Worm (Caenorhabditis elegans) whole organism, late embryonic: ENCODE results near the gene sra-11.

ENCODE experiments used
- K02D7.2 ChIP-seq: sonication (generic microtip); optimal IDR thresholded peaks from 2 replicates; lab custom pipeline; 2017; ENCODE audit warnings: mild to moderate bottlenecking, missing genetic modification characterization, missing compliant biosample characterization
- Y22D7AL.16 ChIP-seq: sonication (generic microtip); optimal IDR thresholded peaks from 2 replicates; lab custom pipeline; 2016; ENCODE audit warnings: missing genetic modification characterization, missing compliant biosample characterization
- ahr-1 ChIP-seq: sonication (generic microtip); optimal IDR thresholded peaks from 2 replicates; lab custom pipeline; 2016; ENCODE audit warnings: missing genetic modification characterization, missing compliant biosample characterization
- ceh-14 ChIP-seq: sonication (generic microtip); optimal IDR thresholded peaks from 2 replicates; lab custom pipeline; 2016; ENCODE audit warnings: missing genotype, missing genetic modification characterization, missing compliant biosample characterization
- ceh-18 ChIP-seq: sonication (generic microtip); optimal IDR thresholded peaks from 2 replicates; lab custom pipeline; 2016; ENCODE audit warnings: missing genetic modification characterization, missing compliant biosample characterization
- ceh-22 ChIP-seq: sonication (generic microtip); optimal IDR thresholded peaks from 2 replicates; lab custom pipeline; 2017; ENCODE audit warnings: missing biosample characterization, missing genetic modification characterization
- ceh-30 ChIP-seq: fragments of 150-350 bp; optimal IDR thresholded peaks from 2 replicates; lab custom pipeline; 2014; ENCODE audit warnings: missing biosample characterization, missing genetic modification characterization
- ceh-34 ChIP-seq: sonication (generic microtip); optimal IDR thresholded peaks from 2 replicates; lab custom pipeline; 2016; ENCODE audit warnings: mild to moderate bottlenecking, missing genetic modification characterization, missing compliant biosample characterization
- ceh-48 ChIP-seq: sonication (generic microtip); optimal IDR thresholded peaks from 2 replicates; lab custom pipeline; 2016; ENCODE audit warnings: missing genetic modification characterization, inconsistent platforms, missing compliant biosample characterization
- dve-1 ChIP-seq: sonication (generic microtip); optimal IDR thresholded peaks from 2 replicates; lab custom pipeline; 2017; ENCODE audit warnings: antibody characterized with exemption, mild to moderate bottlenecking, missing genetic modification characterization, missing compliant biosample characterization
- elt-4 ChIP-seq: sonication (generic microtip); optimal IDR thresholded peaks from 2 replicates; lab custom pipeline; 2016; ENCODE audit warnings: missing genetic modification characterization, missing compliant biosample characterization
- ets-4 ChIP-seq: sonication (generic microtip); optimal IDR thresholded peaks from 2 replicates; lab custom pipeline; 2016; ENCODE audit warnings: missing genetic modification characterization, missing compliant biosample characterization
- fax-1 ChIP-seq: sonication (generic microtip); optimal IDR thresholded peaks from 2 replicates; lab custom pipeline; 2016; ENCODE audit warnings: missing genotype, missing genetic modification characterization, missing compliant biosample characterization
- fkh-10 ChIP-seq: fragments of 150-350 bp; optimal IDR thresholded peaks from 2 replicates; lab custom pipeline; 2014; ENCODE audit warnings: missing biosample characterization, missing genetic modification reagents, missing genetic modification characterization
- fkh-6 ChIP-seq: sonication (generic microtip); optimal IDR thresholded peaks from 2 replicates; lab custom pipeline; 2016; ENCODE audit warnings: missing genetic modification characterization, missing compliant biosample characterization
- hlh-13 ChIP-seq: fragments of 200-800 bp; sonication (Bioruptor generic); optimal IDR thresholded peaks from 2 replicates; lab custom pipeline; 2018; ENCODE audit warnings: mild to moderate bottlenecking, missing genetic modification characterization, missing compliant biosample characterization
- hlh-30 ChIP-seq: sonication (generic microtip); optimal IDR thresholded peaks from 2 replicates; lab custom pipeline; 2017; ENCODE audit warnings: antibody characterized with exemption, missing genetic modification characterization, missing compliant biosample characterization; ENCODE audit not compliant: insufficient read depth
- hlh-6 ChIP-seq: sonication (generic microtip); optimal IDR thresholded peaks from 2 replicates; lab custom pipeline; 2016; ENCODE audit warnings: missing genotype, missing genetic modification characterization, missing compliant biosample characterization
- hlh-8 ChIP-seq: sonication (generic microtip); optimal IDR thresholded peaks from 2 replicates; lab custom pipeline; 2016; ENCODE audit warnings: missing genotype, missing genetic modification characterization, missing compliant biosample characterization
- lim-6 ChIP-seq: sonication (generic microtip); optimal IDR thresholded peaks from 2 replicates; lab custom pipeline; 2016; ENCODE audit warnings: missing genetic modification characterization, missing compliant biosample characterization
- lin-11 ChIP-seq: fragments of 200-800 bp; sonication (Bioruptor generic); optimal IDR thresholded peaks from 2 replicates; lab custom pipeline; 2018; ENCODE audit warnings: mild to moderate bottlenecking, missing genetic modification characterization, missing compliant biosample characterization
- nhr-11 ChIP-seq: fragments of 150-350 bp; optimal IDR thresholded peaks from 2 replicates; lab custom pipeline; 2014; ENCODE audit warnings: missing biosample characterization, missing genetic modification characterization
- nhr-232 ChIP-seq: sonication (generic microtip); optimal IDR thresholded peaks from 2 replicates; lab custom pipeline; 2016; ENCODE audit warnings: missing genetic modification characterization, missing compliant biosample characterization
- pag-3 ChIP-seq: sonication (generic microtip); optimal IDR thresholded peaks from 2 replicates; lab custom pipeline; 2016; ENCODE audit warnings: missing compliant biosample characterization, missing genetic modification characterization, borderline replicate concordance
- pax-1 ChIP-seq: fragments of 150-350 bp; optimal IDR thresholded peaks from 2 replicates; lab custom pipeline; 2014; ENCODE audit warnings: missing biosample characterization, missing genetic modification characterization
- pha-2 ChIP-seq: sonication (generic microtip); optimal IDR thresholded peaks from 2 replicates; lab custom pipeline; 2017; ENCODE audit warnings: mild to moderate bottlenecking, missing genetic modification characterization, missing compliant biosample characterization
- pha-4 ChIP-seq: fragments of 150-350 bp; optimal IDR thresholded peaks from 2 replicates; lab custom pipeline; 2018; ENCODE audit warnings: missing biosample characterization, missing genetic modification reagents, missing genetic modification characterization
- pqm-1 ChIP-seq: sonication (generic microtip); optimal IDR thresholded peaks from 2 replicates; lab custom pipeline; 2016; ENCODE audit warnings: missing genetic modification characterization, missing compliant biosample characterization
- pros-1 ChIP-seq: fragments of 150-350 bp; optimal IDR thresholded peaks from 2 replicates; lab custom pipeline; 2014; ENCODE audit warnings: missing biosample characterization, missing genetic modification reagents, missing genetic modification characterization
- ref-2 ChIP-seq: sonication (generic microtip); optimal IDR thresholded peaks from 2 replicates; lab custom pipeline; 2016; ENCODE audit warnings: missing genetic modification characterization, missing compliant biosample characterization
- rnt-1 ChIP-seq: sonication (generic microtip); optimal IDR thresholded peaks from 2 replicates; lab custom pipeline; 2016; ENCODE audit warnings: missing genetic modification characterization, missing compliant biosample characterization
- tbx-2 ChIP-seq: sonication (generic microtip); optimal IDR thresholded peaks from 2 replicates; lab custom pipeline; 2016; ENCODE audit warnings: missing genetic modification characterization, missing compliant biosample characterization
- ttx-3 ChIP-seq: sonication (generic microtip); optimal IDR thresholded peaks from 2 replicates; lab custom pipeline; 2016; ENCODE audit warnings: missing genetic modification reagents, missing genetic modification characterization, missing compliant biosample characterization
- unc-42 ChIP-seq: sonication (generic microtip); optimal IDR thresholded peaks from 2 replicates; lab custom pipeline; 2016; ENCODE audit warnings: missing genotype, missing genetic modification characterization, missing compliant biosample characterization
- unc-55 ChIP-seq: sonication (generic microtip); optimal IDR thresholded peaks from 2 replicates; lab custom pipeline; 2017; ENCODE audit warnings: missing biosample characterization, missing genetic modification reagents, missing genetic modification characterization
- zip-5 ChIP-seq: sonication (generic microtip); optimal IDR thresholded peaks from 2 replicates; lab custom pipeline; 2016; ENCODE audit warnings: missing genetic modification characterization, missing compliant biosample characterization
- ztf-16 ChIP-seq: sonication (generic microtip); optimal IDR thresholded peaks from 2 replicates; lab custom pipeline; 2017; ENCODE audit warnings: missing genetic modification characterization, missing compliant biosample characterization

The sra-11 gene

DNA sequence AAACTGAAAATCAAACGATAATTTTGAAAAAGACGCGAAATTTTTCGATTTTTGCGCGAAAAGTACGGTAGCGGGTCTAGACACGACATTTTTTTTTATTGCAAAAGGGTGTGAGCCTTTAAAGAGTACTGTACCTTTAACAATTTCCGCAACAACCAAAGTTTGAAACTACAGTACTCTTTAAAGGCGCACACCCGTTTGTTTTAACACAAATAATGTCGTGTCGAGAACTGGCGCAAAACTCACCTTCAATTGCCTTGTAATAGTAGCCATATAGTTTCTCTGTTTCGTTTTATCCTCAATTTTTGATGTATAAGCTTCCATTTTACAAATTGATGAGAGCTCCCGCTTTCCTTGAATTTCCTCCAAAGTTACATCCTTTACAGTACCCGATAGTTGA is 24.9 kb downstream of the sra-11 start:
- TF ChIP-seq ceh-14 (no peak), hlh-6 (tag; lab: Kevin White, UChicago) (no peak), ttx-3 (no peak), ets-4 (tag; lab: Kevin White, UChicago) (no peak), tbx-2 (tag; lab: Kevin White, UChicago) (no peak), pros-1 (tag; lab: Kevin White, UChicago) (no peak), K02D7.2 (no peak), fax-1 (tag; lab: Kevin White, UChicago) (no peak), dve-1 (tag; lab: Kevin White, UChicago) (no peak), fkh-10 (GFP tag; lab: Kevin White, UChicago) (no peak), pqm-1 (tag; lab: Kevin White, UChicago) (no peak), zip-5 (tag; lab: Kevin White, UChicago) (no peak), nhr-11 (no peak), lin-11 (no peak), unc-42 (tag; lab: Kevin White, UChicago) (no peak)

DNA sequence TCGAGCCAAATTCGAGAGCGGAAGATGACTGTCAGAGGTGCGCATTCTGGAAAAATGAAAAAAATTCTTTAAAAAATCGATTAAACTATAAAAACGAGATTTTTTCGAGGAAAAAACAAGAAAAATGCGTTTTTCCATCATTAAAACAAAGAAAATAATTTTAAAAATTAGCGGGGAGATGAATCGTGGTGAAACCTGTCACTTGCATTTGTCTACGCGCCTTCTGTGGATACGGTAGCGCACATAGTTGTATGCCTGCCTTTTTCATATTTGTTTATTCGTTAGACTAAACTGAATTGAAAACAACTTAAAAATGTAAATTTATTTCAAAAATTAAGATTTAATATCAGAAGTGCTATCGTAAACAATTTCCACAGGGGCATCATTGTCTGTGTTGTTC is 25.7 kb downstream of the sra-11 start, which contains the start of gene egg-3:
TSS of gene egg-3 (minus strand) at position 46 of the 400 bp plus-strand sequence.
- no peak for TF ChIP-seq ref-2 (tag; lab: Kevin White, UChicago)
- no peak for TF ChIP-seq pros-1 (tag; lab: Kevin White, UChicago)
- TF ChIP-seq elt-4 (tag; lab: Kevin White, UChicago): no peak
- no peak for TF ChIP-seq pax-1
- TF ChIP-seq hlh-30 (tag; lab: Kevin White, UChicago): no peak
- no peak for TF ChIP-seq nhr-232
- TF ChIP-seq hlh-8 (tag; lab: Kevin White, UChicago): no peak
- no peak for TF ChIP-seq dve-1 (tag; lab: Kevin White, UChicago)
- no peak for TF ChIP-seq ceh-18 (tag; lab: Kevin White, UChicago)
- TF ChIP-seq Y22D7AL.16 (tag; lab: Kevin White, UChicago): no peak
- no peak for TF ChIP-seq ceh-22 (tag; lab: Kevin White, UChicago)
- TF ChIP-seq pha-2 (tag; lab: Kevin White, UChicago): no peak
- no peak for TF ChIP-seq ahr-1 (tag; lab: Kevin White, UChicago)
- no peak for TF ChIP-seq unc-55 (GFP tag; lab: Kevin White, UChicago)
- no peak for TF ChIP-seq fkh-6 (tag; lab: Kevin White, UChicago)
- TF ChIP-seq ceh-30 (tag; lab: Kevin White, UChicago): no peak
- no peak for TF ChIP-seq hlh-13 (GFP tag; lab: Kevin White, UChicago)
- TF ChIP-seq pag-3 (tag; lab: Kevin White, UChicago): no peak
- no peak for TF ChIP-seq ceh-34
- TF ChIP-seq ztf-16 (tag; lab: Kevin White, UChicago): no peak
- TF ChIP-seq, all 69 proteins: peak for 0

ce11 chrII:10880625-10881024 is 29.5 kb downstream of the sra-11 start, which contains the start of gene lurp-1:
Gene lurp-1, plus strand, starts transcription at chrII:10880925.
- TF ChIP-seq ceh-48 (tag; lab: Kevin White, UChicago) (no peak), unc-55 (GFP tag; lab: Kevin White, UChicago) (no peak), rnt-1 (tag; lab: Kevin White, UChicago) (no peak), lim-6 (no peak), pros-1 (tag; lab: Kevin White, UChicago) (no peak)

DNA sequence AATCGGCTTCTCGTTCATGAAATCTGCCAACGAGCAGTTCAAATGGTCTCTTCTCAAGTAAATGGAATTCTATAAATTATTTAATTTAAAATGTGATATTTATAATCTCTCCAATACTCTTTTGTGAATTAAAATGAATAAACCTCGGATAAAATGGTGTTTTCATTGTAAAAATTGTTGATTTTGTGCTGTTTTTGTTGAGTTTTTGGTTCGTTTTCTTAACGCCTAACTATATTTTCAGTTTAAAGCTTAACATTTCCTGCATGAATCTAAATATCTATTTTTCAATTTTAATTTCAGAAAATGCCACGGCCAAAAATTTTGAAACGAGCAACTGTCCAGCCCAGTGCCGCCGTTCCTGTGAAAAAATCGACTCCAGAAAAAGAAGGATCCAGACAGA is 36.5 kb downstream of the sra-11 start, which contains the start of gene orc-2:
TSS of gene orc-2 (plus strand) at position 301 of the 400 bp plus-strand sequence.
- no peak for TF ChIP-seq ztf-16 (tag; lab: Kevin White, UChicago)
- TF ChIP-seq pha-4 (tag; lab: Kevin White, UChicago): no peak
